ENCODE assay signal across 2 fruit fly cellular contexts in the genomic region with DNA sequence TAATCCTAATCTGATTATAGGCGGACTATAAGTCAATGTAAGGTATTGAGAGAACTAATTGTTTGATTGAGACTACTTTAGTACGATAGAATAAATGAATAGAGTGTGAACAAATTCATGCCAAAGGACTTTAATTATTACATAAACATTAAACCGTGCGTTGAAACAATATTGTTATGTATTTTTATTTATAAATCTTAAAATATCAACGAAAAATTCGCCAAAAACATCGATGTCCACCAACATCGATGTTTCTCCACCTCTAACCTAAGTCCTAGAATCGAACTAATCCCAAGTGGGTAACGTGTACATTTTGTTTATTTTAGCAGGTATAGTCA.
A peak's percentile ranks its signal among the peaks of the same experiment; 100 is the strongest.
TF ChIP-seq lines count a peak whose summit lies in the region.

No protein-coding gene starts in this region.

- TF ChIP-seq CTCF in whole organism, embryonic (GFP tag; optimal IDR thresholded peaks at IDR 0.05; lab: Kevin White, UChicago) = no peak

TF ChIP-seq in whole organism, embryonic, 481 proteins besides CTCF, POLR2A, EP300 and RAD21:
- TF ChIP-seq Lhr (GFP tag; optimal IDR thresholded peaks at IDR 0.05; lab: Kevin White, UChicago) = peak; percentile 30
- TF ChIP-seq slp2 (GFP tag; optimal IDR thresholded peaks at IDR 0.05; lab: Kevin White, UChicago) = no peak
- peak; percentile 21 for TF ChIP-seq nmo (GFP tag; optimal IDR thresholded peaks at IDR 0.05; lab: Kevin White, UChicago)
- TF ChIP-seq Elba2 (GFP tag; optimal IDR thresholded peaks at IDR 0.05; lab: Kevin White, UChicago) = no peak
- peak; percentile 22 for TF ChIP-seq Xbp1 (GFP tag; optimal IDR thresholded peaks at IDR 0.05; lab: Kevin White, UChicago)
- TF ChIP-seq CG17361 (GFP tag; IDR thresholded peaks at IDR 0.05; lab: Robert Waterston, UW) = peak; percentile 18; the same call in 1 of the 3 replicates
- TF ChIP-seq BEAF-32 (GFP tag; optimal IDR thresholded peaks at IDR 0.05; lab: Kevin White, UChicago) = peak; percentile 40
- no peak for TF ChIP-seq CG11398 (GFP tag; optimal IDR thresholded peaks at IDR 0.05; lab: Kevin White, UChicago)
- no peak for TF ChIP-seq CG8290 (GFP tag; optimal IDR thresholded peaks at IDR 0.05; lab: Kevin White, UChicago)
- TF ChIP-seq CG8290 (tag; optimal IDR thresholded peaks at IDR 0.05; lab: Kevin White, UChicago) = peak in 1 of 2 experiments; percentile 42
- TF ChIP-seq CG11723 (GFP tag; optimal IDR thresholded peaks at IDR 0.05; lab: Kevin White, UChicago) = peak; percentile 75

TF ChIP-seq in whole organism, prepupa, 60 proteins besides CTCF, POLR2A, EP300 and RAD21:
- TF ChIP-seq pdm3 (GFP tag; optimal IDR thresholded peaks at IDR 0.05; lab: Kevin White, UChicago) (peak; percentile 19), Sox14 (GFP tag; optimal IDR thresholded peaks at IDR 0.05; lab: Kevin White, UChicago) (no peak), CG8319 (GFP tag; optimal IDR thresholded peaks at IDR 0.05; lab: Kevin White, UChicago) (no peak), salr (GFP tag; optimal IDR thresholded peaks at IDR 0.05; lab: Kevin White, UChicago) (no peak), CG8119 (GFP tag; IDR thresholded peaks at IDR 0.05; lab: Robert Waterston, UW) (no peak), fkh (GFP tag; optimal IDR thresholded peaks at IDR 0.05; lab: Kevin White, UChicago) (no peak), svp (GFP tag; lab: Kevin White, UChicago) (peak; percentile 55), CG6854 (GFP tag; optimal IDR thresholded peaks at IDR 0.05; lab: Kevin White, UChicago) (no peak), CG31627 (GFP tag; optimal IDR thresholded peaks at IDR 0.05; lab: Kevin White, UChicago) (no peak), lz (GFP tag; optimal IDR thresholded peaks at IDR 0.05; lab: Kevin White, UChicago) (no peak), Eip78C (GFP tag; lab: Kevin White, UChicago) (peak; percentile 44), CG6792 (GFP tag; optimal IDR thresholded peaks at IDR 0.05; lab: Kevin White, UChicago) (no peak), Smox (GFP tag; optimal IDR thresholded peaks at IDR 0.05; lab: Kevin White, UChicago) (no peak)
